Worm (Caenorhabditis elegans) whole organism, L4 larva: ENCODE results near the gene srh-300.

Experiments
- ZK546.5 ChIP-seq, 2 experiments: sonication (generic microtip); optimal IDR thresholded peaks; 2 replicates each; lab custom pipeline; 2017; ENCODE audit warnings: missing biosample characterization in 2 of 2, missing genetic modification characterization in 2 of 2
- ama-1 ChIP-seq: fragments of 150-350 bp; optimal IDR thresholded peaks from 2 replicates; lab custom pipeline; 2014; ENCODE audit warnings: inconsistent platforms, mixed read lengths
- hlh-30 ChIP-seq: sonication (generic microtip); optimal IDR thresholded peaks from 2 replicates; lab custom pipeline; 2017; ENCODE audit warnings: antibody characterized with exemption, mild to moderate bottlenecking, missing genetic modification characterization, missing compliant biosample characterization; ENCODE audit not compliant: insufficient read depth
- mdl-1 ChIP-seq, 2 experiments: fragments of 150-350 bp in 1 of 2; sonication (generic microtip) in 1 of 2; optimal IDR thresholded peaks; 2 replicates each; lab custom pipeline; 2014 to 2017; ENCODE audit warnings: missing biosample characterization in 2 of 2, missing genetic modification characterization in 2 of 2
- pqm-1 ChIP-seq: sonication (generic microtip); optimal IDR thresholded peaks from 2 replicates; lab custom pipeline; 2017; ENCODE audit warnings: missing biosample characterization, missing genetic modification characterization
- spr-3 ChIP-seq: fragments of 200-800 bp; sonication (Bioruptor generic); optimal IDR thresholded peaks from 2 replicates; lab custom pipeline; 2018; ENCODE audit warnings: mild to moderate bottlenecking, missing genetic modification characterization, missing compliant biosample characterization

DNA sequence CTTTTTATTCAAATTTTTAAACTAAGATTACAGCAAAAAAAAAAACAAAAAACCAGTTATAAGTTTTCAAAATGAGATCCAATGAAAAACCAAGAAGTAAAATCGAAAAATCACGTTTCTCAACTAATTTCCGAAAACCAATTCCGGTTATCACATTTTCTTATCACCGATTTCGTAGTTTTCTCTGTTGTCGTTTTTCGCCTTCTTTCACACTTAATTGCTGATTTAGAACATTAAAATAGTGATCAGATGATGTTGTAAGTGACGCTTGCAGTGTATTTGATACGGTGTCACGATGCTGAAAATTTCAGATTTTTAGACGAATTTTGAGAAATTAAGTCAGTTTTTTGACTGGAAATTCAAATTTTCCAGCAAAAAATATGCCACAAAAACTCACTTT is 41.6 kb upstream of the srh-300 start:
- peak; percentile 63 for TF ChIP-seq hlh-30 (tag; lab: Kevin White, UChicago)
- no peak for TF ChIP-seq ZK546.5 (tag; optimal IDR thresholded peaks at IDR 0.05; lab: Kevin White, UChicago)
- peak; percentile 53 for TF ChIP-seq pqm-1 (tag; lab: Kevin White, UChicago)
- no peak for TF ChIP-seq ama-1 (lab: Kevin White, UChicago)
- no peak for TF ChIP-seq spr-3 (GFP tag; lab: Kevin White, UChicago)
- no peak for TF ChIP-seq mdl-1 (tag; optimal IDR thresholded peaks at IDR 0.05; lab: Kevin White, UChicago)
